Worm (Caenorhabditis elegans): ENCODE measurements around the gene F55G11.10.

The F55G11.10 gene

DNA sequence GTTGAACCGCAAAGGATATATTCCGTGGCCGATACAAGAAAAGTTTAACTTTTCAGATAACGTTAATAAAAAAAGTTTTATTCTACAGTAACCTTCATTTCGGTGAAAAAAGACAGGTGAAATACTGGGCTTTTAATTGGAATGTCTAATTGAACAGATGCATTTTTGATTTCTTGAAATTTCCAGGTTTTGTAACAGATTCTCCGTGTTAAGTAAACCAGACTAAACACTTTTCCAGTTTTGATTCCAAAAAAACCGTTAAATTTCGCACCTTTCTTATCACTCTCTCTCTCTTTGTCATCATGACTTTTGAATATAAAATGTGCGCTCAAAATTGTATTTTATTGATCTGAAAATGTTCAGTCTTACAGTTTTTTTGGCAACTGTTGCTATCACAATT is 30.3 kb upstream of the F55G11.10 start, which contains the start of gene C32H11.3:
C32H11.3 (plus strand) TSS at position 301 of the 400 bp plus-strand sequence.
- TF ChIP-seq dmd-4 (tag; optimal IDR thresholded peaks at IDR 0.05; ENCODE audit: borderline replicate concordance), result no peak
- no peak for TF ChIP-seq ceh-45 (GFP tag; IDR thresholded peaks at IDR 0.05)
- no peak for TF ChIP-seq hlh-15 (tag; optimal IDR thresholded peaks at IDR 0.05)
- TF ChIP-seq syd-9 (tag; optimal IDR thresholded peaks at IDR 0.05), result no peak
- no peak for TF ChIP-seq pha-4 (tag; optimal IDR thresholded peaks at IDR 0.05)
- TF ChIP-seq ceh-19 (GFP tag; optimal IDR thresholded peaks at IDR 0.05), result no peak
- TF ChIP-seq ceh-31 (tag; optimal IDR thresholded peaks at IDR 0.05), result no peak
- no peak for TF ChIP-seq tbx-7 (tag; optimal IDR thresholded peaks at IDR 0.05)
- TF ChIP-seq nhr-11 (tag; optimal IDR thresholded peaks at IDR 0.05), result no peak

DNA sequence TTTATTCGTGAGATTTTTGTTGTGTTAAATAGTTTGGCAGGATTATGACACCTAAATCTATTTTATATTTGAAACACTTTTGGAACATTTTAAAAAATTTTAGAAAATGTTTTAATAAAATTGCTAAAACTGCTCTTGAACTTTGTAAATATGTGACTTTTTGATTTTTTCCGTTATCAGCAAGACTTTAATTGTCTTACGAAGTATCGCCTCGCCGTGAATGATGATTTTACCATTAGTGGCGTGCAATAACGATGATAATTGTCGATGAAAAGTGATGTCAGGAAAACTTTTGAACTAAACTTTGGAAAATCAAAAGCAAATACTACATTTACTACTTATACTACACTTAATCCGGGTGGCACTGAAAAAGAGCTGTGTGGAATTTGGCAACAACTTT is 28.0 kb upstream of the F55G11.10 start:
- no peak for TF ChIP-seq elt-2 (tag; optimal IDR thresholded peaks at IDR 0.05)
- no peak for TF ChIP-seq C38D4.7 (GFP tag; optimal IDR thresholded peaks at IDR 0.05)
- TF ChIP-seq pax-1 (tag; optimal IDR thresholded peaks at IDR 0.05), result no peak
- TF ChIP-seq pha-2 (tag; optimal IDR thresholded peaks at IDR 0.05), result no peak
- TF ChIP-seq C08G9.2 (tag; optimal IDR thresholded peaks at IDR 0.05), result no peak
- TF ChIP-seq zip-5 (tag; optimal IDR thresholded peaks at IDR 0.05), result no peak
- no peak for TF ChIP-seq ceh-22 (tag; optimal IDR thresholded peaks at IDR 0.05)
- no peak for TF ChIP-seq hlh-6 (tag; optimal IDR thresholded peaks at IDR 0.05)

DNA sequence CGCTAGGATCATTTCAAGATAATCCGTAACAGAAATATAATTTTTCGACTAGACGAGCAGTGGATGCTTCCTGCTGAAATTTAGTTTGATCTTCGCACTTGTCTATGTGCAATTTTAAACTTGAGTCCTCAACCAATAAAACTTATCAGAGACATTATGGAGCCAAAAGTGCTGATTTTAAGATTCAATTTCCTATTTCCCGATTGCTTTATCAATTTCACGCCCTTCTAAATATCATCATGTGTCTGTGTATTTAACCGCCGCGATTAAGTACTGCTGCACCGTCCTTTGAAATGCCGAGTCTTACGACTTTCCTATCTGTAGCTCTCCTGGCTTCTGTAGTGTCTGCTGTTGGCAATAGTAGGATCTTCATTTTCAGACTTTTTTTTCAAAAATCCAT is 27.5 kb upstream of the F55G11.10 start, which contains the start of gene C32H11.4:
C32H11.4 (plus strand) TSS at position 238 of the 400 bp plus-strand sequence.
- no peak for TF ChIP-seq nhr-232 (tag; optimal IDR thresholded peaks at IDR 0.05)
- no peak for TF ChIP-seq Y22D7AL.16 (tag; optimal IDR thresholded peaks at IDR 0.05)
- TF ChIP-seq ama-1 (optimal IDR thresholded peaks at IDR 0.05), result no peak
- TF ChIP-seq hlh-30 (tag; optimal IDR thresholded peaks at IDR 0.05; ENCODE audit: insufficient read depth), result no peak
- TF ChIP-seq lim-6 (tag; optimal IDR thresholded peaks at IDR 0.05), result no peak
- TF ChIP-seq pag-3 (tag; optimal IDR thresholded peaks at IDR 0.05; ENCODE audit: borderline replicate concordance), result no peak
- no peak for TF ChIP-seq ceh-19 (GFP tag; optimal IDR thresholded peaks at IDR 0.05)
- TF ChIP-seq ceh-18 (tag; optimal IDR thresholded peaks at IDR 0.05), result no peak
- TF ChIP-seq ceh-2 (tag; optimal IDR thresholded peaks at IDR 0.05), result no peak
- no peak for TF ChIP-seq hlh-15 (tag; optimal IDR thresholded peaks at IDR 0.05)
- no peak for TF ChIP-seq ttx-3 (tag; optimal IDR thresholded peaks at IDR 0.05)
- TF ChIP-seq lin-11 (tag; optimal IDR thresholded peaks at IDR 0.05), result no peak
- TF ChIP-seq sdc-2 (tag; optimal IDR thresholded peaks at IDR 0.05), result no peak
- TF ChIP-seq T23F11.4 (GFP tag; optimal IDR thresholded peaks at IDR 0.05), result no peak
- TF ChIP-seq F13H6.1 (tag; optimal IDR thresholded peaks at IDR 0.05), result no peak
- no peak for TF ChIP-seq hlh-8 (tag; optimal IDR thresholded peaks at IDR 0.05)

DNA sequence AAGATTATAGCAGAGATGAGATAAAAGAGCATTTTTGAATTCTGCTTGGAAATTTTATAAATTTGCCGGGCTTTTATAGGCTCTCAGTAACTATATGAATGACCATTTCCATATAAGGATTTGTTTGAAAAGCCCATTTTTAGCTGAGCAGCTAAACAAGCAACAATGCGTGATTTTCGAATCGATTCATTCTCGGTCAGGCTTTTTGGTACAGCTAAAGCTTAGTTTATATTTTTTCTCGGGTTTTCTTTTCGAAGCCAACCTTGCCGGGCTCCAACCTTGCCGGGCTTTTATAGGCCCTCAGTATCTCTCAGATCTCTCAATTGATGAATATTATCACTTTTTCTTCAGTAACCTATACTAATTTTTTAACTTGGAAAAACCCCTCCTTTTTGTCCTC is 24.2 kb upstream of the F55G11.10 start, which contains the start of gene srlf-4:
srlf-4 (minus strand) TSS at position 101 of the 400 bp plus-strand sequence.
- TF ChIP-seq hlh-13 (GFP tag; optimal IDR thresholded peaks at IDR 0.05), result no peak
- TF ChIP-seq odd-2 (tag; optimal IDR thresholded peaks at IDR 0.05), result no peak
- no peak for TF ChIP-seq fkh-6 (tag; optimal IDR thresholded peaks at IDR 0.05)
- no peak for TF ChIP-seq lim-6 (tag; optimal IDR thresholded peaks at IDR 0.05)
- no peak for TF ChIP-seq ztf-16 (tag; optimal IDR thresholded peaks at IDR 0.05)
- TF ChIP-seq pag-3 (tag; optimal IDR thresholded peaks at IDR 0.05; ENCODE audit: borderline replicate concordance), result no peak
- TF ChIP-seq fkh-10 (GFP tag; optimal IDR thresholded peaks at IDR 0.05), result no peak
- TF ChIP-seq elt-4 (tag; optimal IDR thresholded peaks at IDR 0.05), result no peak

DNA sequence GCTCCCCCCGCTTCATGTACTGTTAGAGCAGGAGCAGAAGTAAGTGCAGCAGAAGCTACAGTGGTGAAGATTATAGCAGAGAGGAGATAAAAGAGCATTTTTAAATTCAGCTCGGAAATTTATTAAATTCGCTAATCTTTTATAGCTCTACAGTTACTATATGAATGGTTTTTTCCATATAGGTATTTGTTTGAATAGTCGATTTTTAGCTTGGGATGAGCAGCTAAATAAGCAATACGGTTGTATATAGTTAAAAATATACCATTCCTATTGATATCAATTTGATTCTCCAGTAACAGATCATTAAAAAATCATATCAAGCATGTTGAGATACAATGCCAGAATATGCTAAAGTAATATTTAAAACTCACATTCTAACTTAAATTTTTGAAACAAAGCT is 21.9 kb upstream of the F55G11.10 start, which contains the start of gene srlf-5:
srlf-5 (minus strand) TSS at position 101 of the 400 bp plus-strand sequence.
- TF ChIP-seq nfya-1 (tag; optimal IDR thresholded peaks at IDR 0.05) (no peak), ceh-19 (GFP tag; optimal IDR thresholded peaks at IDR 0.05) (no peak), F13H6.1 (tag; optimal IDR thresholded peaks at IDR 0.05) (no peak), ceh-34 (tag; optimal IDR thresholded peaks at IDR 0.05) (no peak), ceh-6 (GFP tag; optimal IDR thresholded peaks at IDR 0.05) (no peak), pax-1 (tag; optimal IDR thresholded peaks at IDR 0.05) (no peak)
